Fruit fly (Drosophila melanogaster) whole organism, pupa: ENCODE results near the gene CG31848.

Experiments used
- CG10348 ChIP-seq: fragments of 200-800 bp; sonication (Bioruptor generic); IDR thresholded peaks from 2 replicates; pipeline ENCODE4 v1.3.6; 2022; ENCODE audit warnings: missing biosample characterization, missing genetic modification characterization
- CG12605 ChIP-seq: fragments of 200-800 bp; sonication (Bioruptor generic); IDR thresholded peaks from 2 replicates; pipeline ENCODE4 v1.3.6; 2022; ENCODE audit warnings: missing biosample characterization, missing genetic modification characterization
- CG13204 ChIP-seq: fragments of 200-800 bp; sonication (Bioruptor generic); optimal IDR thresholded peaks from 2 replicates; lab custom pipeline; 2018; ENCODE audit warnings: missing biosample characterization, mild to moderate bottlenecking, missing genetic modification characterization, moderate library complexity
- CG14655 ChIP-seq: fragments of 200-800 bp; sonication (Bioruptor generic); optimal IDR thresholded peaks from 3 replicates; lab custom pipeline; 2017; ENCODE audit warnings: mild to moderate bottlenecking, missing biosample characterization, missing genetic modification reagents, missing genetic modification characterization
- CG15710 ChIP-seq: fragments of 200-800 bp; sonication (Bioruptor generic); optimal IDR thresholded peaks from 2 replicates; lab custom pipeline; 2018; ENCODE audit warnings: missing biosample characterization, mild to moderate bottlenecking, missing genetic modification characterization, moderate library complexity
- CG17806 ChIP-seq: fragments of 200-800 bp; sonication (Bioruptor generic); optimal IDR thresholded peaks from 2 replicates; lab custom pipeline; 2018; ENCODE audit warnings: missing biosample characterization, mild to moderate bottlenecking, missing genetic modification characterization, moderate library complexity
- CG32121 ChIP-seq: fragments of 200-800 bp; sonication (Bioruptor generic); IDR thresholded peaks from 2 replicates; pipeline ENCODE4 v1.3.6; 2022; ENCODE audit warnings: missing biosample characterization, missing genetic modification characterization
- CG34367 ChIP-seq: fragments of 200-800 bp; sonication (Bioruptor generic); optimal IDR thresholded peaks from 2 replicates; lab custom pipeline; 2018; ENCODE audit warnings: missing biosample characterization, mild to moderate bottlenecking, missing genetic modification characterization
- CG4496 ChIP-seq: fragments of 200-800 bp; sonication (Bioruptor generic); IDR thresholded peaks from 3 replicates; pipeline ENCODE4 v1.3.6; 2022; ENCODE audit warnings: missing biosample characterization, missing genetic modification characterization
- CG8159 ChIP-seq: fragments of 200-800 bp; sonication (Bioruptor generic); optimal IDR thresholded peaks from 3 replicates; lab custom pipeline; 2018; ENCODE audit warnings: missing biosample characterization, mild to moderate bottlenecking, missing genetic modification characterization, moderate library complexity
- CG8301 ChIP-seq: fragments of 200-800 bp; sonication (Bioruptor generic); optimal IDR thresholded peaks from 2 replicates; lab custom pipeline; 2018; ENCODE audit warnings: missing biosample characterization, mild to moderate bottlenecking, missing genetic modification characterization
- CG9948 ChIP-seq: fragments of 200-800 bp; sonication (Bioruptor generic); optimal IDR thresholded peaks from 2 replicates; lab custom pipeline; 2018; ENCODE audit warnings: missing biosample characterization, mild to moderate bottlenecking, missing genetic modification characterization, moderate library complexity
- D1 ChIP-seq: fragments of 200-800 bp; sonication (Bioruptor generic); optimal IDR thresholded peaks from 2 replicates; lab custom pipeline; 2018; ENCODE audit warnings: missing biosample characterization, mild to moderate bottlenecking, missing genetic modification characterization, moderate library complexity
- EcR ChIP-seq: fragments of 200-800 bp; sonication (Bioruptor generic); optimal IDR thresholded peaks from 3 replicates; lab custom pipeline; 2019; ENCODE audit warnings: missing biosample characterization, missing genetic modification characterization, mild to moderate bottlenecking, moderate library complexity, missing genetic modification reagents
- Ets98B ChIP-seq: fragments of 200-800 bp; sonication (Bioruptor generic); IDR thresholded peaks from 2 replicates; pipeline ENCODE4 v1.3.6; 2022; ENCODE audit warnings: missing biosample characterization, missing genetic modification characterization
- Pif1A ChIP-seq: fragments of 200-800 bp; sonication (Bioruptor generic); optimal IDR thresholded peaks from 3 replicates; lab custom pipeline; 2016; ENCODE audit warnings: missing biosample characterization, missing genetic modification characterization
- Pif1B ChIP-seq: fragments of 200-800 bp; sonication (Bioruptor generic); optimal IDR thresholded peaks from 3 replicates; lab custom pipeline; 2016; ENCODE audit warnings: missing biosample characterization, missing genetic modification characterization
- Snoo ChIP-seq: fragments of 200-800 bp; sonication (Bioruptor generic); optimal IDR thresholded peaks from 3 replicates; lab custom pipeline; 2017; ENCODE audit warnings: missing biosample characterization, mild to moderate bottlenecking, missing genetic modification characterization, inconsistent platforms
- fd96Ca ChIP-seq: fragments of 200-800 bp; sonication (Bioruptor generic); IDR thresholded peaks from 3 replicates; pipeline ENCODE4 v1.3.6; 2022; ENCODE audit warnings: missing biosample characterization, missing genetic modification characterization
- gl ChIP-seq: fragments of 200-800 bp; sonication (Bioruptor generic); optimal IDR thresholded peaks from 2 replicates; lab custom pipeline; 2018; ENCODE audit warnings: missing biosample characterization, mild to moderate bottlenecking, missing genetic modification characterization
- rn ChIP-seq: fragments of 200-800 bp; sonication (Bioruptor generic); IDR thresholded peaks from 2 replicates; pipeline ENCODE4 v1.3.6; 2022; ENCODE audit warnings: missing biosample characterization, missing genetic modification characterization

Gene CG31848

dm6 chr2L:13289689-13290088, 24.0 kb upstream of the CG31848 start, which contains the start of gene CG31729:
TSS of gene CG31729 (plus strand) at chr2L:13289997.
- no peak for TF ChIP-seq gl (tag; lab: Kevin White, UChicago)
- no peak for TF ChIP-seq CG8159
- TF ChIP-seq CG12605 (GFP tag; lab: Robert Waterston, UW) = no peak
- no peak for TF ChIP-seq Pif1B (GFP tag; lab: Kevin White, UChicago)
- no peak for TF ChIP-seq EcR (GFP tag; lab: Kevin White, UChicago)
- no peak for TF ChIP-seq Snoo (tag; lab: Kevin White, UChicago)
- TF ChIP-seq Ets98B (GFP tag; lab: Robert Waterston, UW) = no peak
- TF ChIP-seq CG17806 (tag; lab: Kevin White, UChicago) = no peak
- TF ChIP-seq CG32121 (GFP tag; lab: Robert Waterston, UW) = no peak
- no peak for TF ChIP-seq CG8301 (tag; lab: Kevin White, UChicago)
- TF ChIP-seq CG13204 (GFP tag; lab: Kevin White, UChicago) = no peak
- no peak for TF ChIP-seq CG4496
- no peak for TF ChIP-seq CG14655 (GFP tag; lab: Kevin White, UChicago)
- TF ChIP-seq, all 21 proteins: peak for 0

- TF ChIP-seq fd96Ca (GFP tag; lab: Robert Waterston, UW) = no peak
- no peak for TF ChIP-seq CG9948
- TF ChIP-seq CG13204 (GFP tag; lab: Kevin White, UChicago) = no peak
- TF ChIP-seq gl (tag; lab: Kevin White, UChicago) = no peak
- TF ChIP-seq CG14655 (GFP tag; lab: Kevin White, UChicago) = no peak
- TF ChIP-seq CG8159 = peak; percentile 69
- TF ChIP-seq Pif1B (GFP tag; lab: Kevin White, UChicago) = no peak
- TF ChIP-seq EcR (GFP tag; lab: Kevin White, UChicago) = no peak
- TF ChIP-seq CG15710 (tag; lab: Kevin White, UChicago) = no peak
- TF ChIP-seq D1 (tag; lab: Kevin White, UChicago) = peak; percentile 47
- no peak for TF ChIP-seq Pif1A (GFP tag; lab: Kevin White, UChicago)
- peak; percentile 50 for TF ChIP-seq CG17806 (tag; lab: Kevin White, UChicago)
- TF ChIP-seq CG8301 (tag; lab: Kevin White, UChicago) = no peak
- TF ChIP-seq Snoo (tag; lab: Kevin White, UChicago) = peak; percentile 51
- no peak for TF ChIP-seq CG4496
- no peak for TF ChIP-seq CG10348
- 0 out of 2 replicates have a peak, but pooled peaks have one; percentile 12 for TF ChIP-seq rn
- TF ChIP-seq CG12605 (GFP tag; lab: Robert Waterston, UW) = no peak
- TF ChIP-seq Ets98B (GFP tag; lab: Robert Waterston, UW) = no peak
- no peak for TF ChIP-seq CG32121 (GFP tag; lab: Robert Waterston, UW)
- no peak for TF ChIP-seq CG34367 (tag; lab: Kevin White, UChicago)
Measured at dm6 chr2L:13286456-13286855, 20.8 kb upstream of the CG31848 start, which contains the start of the genes Drep4 and Uvrag. TSS of gene Drep4 (minus strand) at chr2L:13286462. TSS of gene Uvrag (plus strand) at chr2L:13286777.

dm6 chr2L:13285791-13286190, 20.1 kb upstream of the CG31848 start:
- TF ChIP-seq CG8301 (tag; lab: Kevin White, UChicago) = no peak
- peak; percentile 90; the same call in 1 of the 2 replicates for TF ChIP-seq CG12605 (GFP tag; lab: Robert Waterston, UW)

dm6 chr2L:13272541-13272940, 6.9 kb upstream of the CG31848 start:
- TF ChIP-seq gl (tag; lab: Kevin White, UChicago) (no peak), CG13204 (GFP tag; lab: Kevin White, UChicago) (peak; percentile 65)

- TF ChIP-seq Snoo (tag; lab: Kevin White, UChicago) (no peak), Pif1B (GFP tag; lab: Kevin White, UChicago) (peak; percentile 33), CG17806 (tag; lab: Kevin White, UChicago) (peak; percentile 58), CG12605 (GFP tag; lab: Robert Waterston, UW) (peak; percentile 21; the same call in 1 of the 2 replicates), CG10348 (no peak), CG9948 (peak; percentile 65), gl (tag; lab: Kevin White, UChicago) (no peak), CG15710 (tag; lab: Kevin White, UChicago) (peak; percentile 46), D1 (tag; lab: Kevin White, UChicago) (peak; percentile 60), CG34367 (tag; lab: Kevin White, UChicago) (peak; percentile 12), fd96Ca (GFP tag; lab: Robert Waterston, UW) (no peak), CG32121 (GFP tag; lab: Robert Waterston, UW) (no peak), CG4496 (peak; percentile 42; the same call in 1 of the 3 replicates), CG13204 (GFP tag; lab: Kevin White, UChicago) (no peak), Ets98B (GFP tag; lab: Robert Waterston, UW) (no peak), CG8301 (tag; lab: Kevin White, UChicago) (peak; percentile 52), Pif1A (GFP tag; lab: Kevin White, UChicago) (peak; percentile 7), CG14655 (GFP tag; lab: Kevin White, UChicago) (peak; percentile 71), EcR (GFP tag; lab: Kevin White, UChicago) (peak; percentile 74), rn (no peak), CG8159 (peak; percentile 76)
Measured at dm6 chr2L:13268040-13268652, 2.5 kb upstream of the CG31848 start.

dm6 chr2L:13266627-13267026, 951 bp upstream of the CG31848 start:
- TF ChIP-seq CG32121 (GFP tag; lab: Robert Waterston, UW) (no peak), CG12605 (GFP tag; lab: Robert Waterston, UW) (no peak), CG10348 (no peak), CG8159 (no peak), fd96Ca (GFP tag; lab: Robert Waterston, UW) (no peak), Snoo (tag; lab: Kevin White, UChicago) (no peak), CG34367 (tag; lab: Kevin White, UChicago) (no peak), CG13204 (GFP tag; lab: Kevin White, UChicago) (peak; percentile 49), EcR (GFP tag; lab: Kevin White, UChicago) (peak; percentile 21), CG4496 (0 out of 3 replicates have a peak, but pooled peaks have one; percentile 7), CG8301 (tag; lab: Kevin White, UChicago) (no peak), D1 (tag; lab: Kevin White, UChicago) (no peak), rn (no peak), Ets98B (GFP tag; lab: Robert Waterston, UW) (no peak), CG15710 (tag; lab: Kevin White, UChicago) (no peak), CG14655 (GFP tag; lab: Kevin White, UChicago) (peak; percentile 11), Pif1A (GFP tag; lab: Kevin White, UChicago) (no peak), CG9948 (no peak)
